Worm (Caenorhabditis elegans): ENCODE measurements around the gene Y73B6BL.289.
A peak's percentile ranks its signal among the peaks of the same experiment; 100 is the strongest.

The Y73B6BL.289 gene

DNA sequence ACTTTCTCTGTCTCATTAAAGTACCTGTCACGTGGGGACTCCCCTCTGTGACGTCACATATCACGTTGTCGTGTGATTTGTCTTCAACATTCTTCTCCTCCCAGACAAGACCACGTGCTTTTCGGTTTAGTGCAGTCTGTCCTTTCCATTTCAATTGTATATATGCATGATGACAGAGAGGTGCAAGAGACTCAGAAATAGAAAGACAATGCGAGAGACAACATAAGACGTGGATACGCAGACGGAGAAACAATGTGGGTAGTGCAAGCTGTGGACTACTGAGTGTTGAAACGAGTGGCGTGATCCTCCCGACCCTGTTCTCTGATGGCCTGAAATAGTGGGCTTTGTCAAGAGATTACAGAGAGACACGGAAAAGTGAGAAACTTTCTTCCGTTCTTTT lies 10.6 kb upstream of the Y73B6BL.289 start (continued):
- no peak for TF ChIP-seq F55B11.4 (tag; optimal IDR thresholded peaks at IDR 0.05; ENCODE audit: borderline replicate concordance, insufficient read depth)
- no peak for TF ChIP-seq nfya-2 (GFP tag; IDR thresholded peaks at IDR 0.05)
- TF ChIP-seq F37B4.10 (GFP tag; IDR thresholded peaks at IDR 0.05), result 0 out of 2 replicates have a peak, but pooled peaks have one; percentile 19
- TF ChIP-seq mel-28 (tag; optimal IDR thresholded peaks at IDR 0.05; ENCODE audit: borderline replicate concordance), result peak; percentile 63
- peak; percentile 83 for TF ChIP-seq let-526 (GFP tag; IDR thresholded peaks at IDR 0.05)
- no peak for TF ChIP-seq Y53F4B.3 (GFP tag; IDR thresholded peaks at IDR 0.05)
- TF ChIP-seq ztf-25 (GFP tag; IDR thresholded peaks at IDR 0.05), result no peak
- no peak for TF ChIP-seq bed-1 (GFP tag; IDR thresholded peaks at IDR 0.05)
- TF ChIP-seq ceh-40 (GFP tag; IDR thresholded peaks at IDR 0.05), result 0 out of 2 replicates have a peak, but pooled peaks have one; percentile 41
- peak; percentile 75 for TF ChIP-seq unc-62 (GFP tag; optimal IDR thresholded peaks at IDR 0.05)
- peak; percentile 16 for TF ChIP-seq dpl-1 (GFP tag; optimal IDR thresholded peaks at IDR 0.05)
- peak; percentile 69 for TF ChIP-seq tbp1 (GFP tag; optimal IDR thresholded peaks at IDR 0.05)
- TF ChIP-seq snpc-1.3 (tag; optimal IDR thresholded peaks at IDR 0.05; ENCODE audit: insufficient read depth), result no peak
- TF ChIP-seq egrh-3 (GFP tag; IDR thresholded peaks at IDR 0.05), result 0 out of 2 replicates have a peak, but pooled peaks have one; percentile 5
- peak; percentile 70 for TF ChIP-seq F10E7.11 (tag; optimal IDR thresholded peaks at IDR 0.05)
- peak; percentile 21 for TF ChIP-seq T07F8.4 (tag; optimal IDR thresholded peaks at IDR 0.05)
- TF ChIP-seq C06A6.2 (GFP tag; conservative IDR thresholded peaks at IDR 0.05), result peak; percentile 92
- peak; percentile 55 for TF ChIP-seq ztf-18 (tag; optimal IDR thresholded peaks at IDR 0.05)
- no peak for TF ChIP-seq lsy-27 (tag; optimal IDR thresholded peaks at IDR 0.05; ENCODE audit: borderline replicate concordance, insufficient read depth)
- TF ChIP-seq hmg-20 (GFP tag; IDR thresholded peaks at IDR 0.05), result peak; percentile 46; the same call in 1 of the 2 replicates
- peak; percentile 45 for TF ChIP-seq B0035.1 (tag; optimal IDR thresholded peaks at IDR 0.05)
- peak; percentile 95 for TF ChIP-seq nhr-80 (tag; optimal IDR thresholded peaks at IDR 0.05)
- peak; percentile 41; the same call in 1 of the 2 replicates for TF ChIP-seq attf-6 (GFP tag; IDR thresholded peaks at IDR 0.05)
- peak; percentile 55; the same call in 1 of the 2 replicates for TF ChIP-seq rcor-1 (GFP tag; IDR thresholded peaks at IDR 0.05)
- TF ChIP-seq snpc-3.4 (tag; optimal IDR thresholded peaks at IDR 0.05), result no peak
- no peak for TF ChIP-seq ceh-91 (GFP tag; IDR thresholded peaks at IDR 0.05)
- TF ChIP-seq ets-4 (GFP tag; optimal IDR thresholded peaks at IDR 0.05), result peak; percentile 95
- TF ChIP-seq let-607 (tag; optimal IDR thresholded peaks at IDR 0.05), result peak; percentile 73 to 90
- TF ChIP-seq nhr-27 (tag; optimal IDR thresholded peaks at IDR 0.05), result no peak
- no peak for TF ChIP-seq hsf-1 (GFP tag; IDR thresholded peaks at IDR 0.05)
- peak; percentile 97 for TF ChIP-seq B0336.3 (GFP tag; IDR thresholded peaks at IDR 0.05)
- TF ChIP-seq nhr-120 (GFP tag; IDR thresholded peaks at IDR 0.05), result no peak
- peak; percentile 85 for TF ChIP-seq dox-1 (GFP tag; IDR thresholded peaks at IDR 0.05)
- no peak for TF ChIP-seq lag-1 (GFP tag; IDR thresholded peaks at IDR 0.05)
- peak; percentile 61; the same call in 1 of the 2 replicates for TF ChIP-seq cebp-1 (GFP tag; IDR thresholded peaks at IDR 0.05)
- peak; percentile 96 for TF ChIP-seq cebp-1 (tag; optimal IDR thresholded peaks at IDR 0.05)
- peak; percentile 97 for TF ChIP-seq chd-7 (tag; optimal IDR thresholded peaks at IDR 0.05)
- peak; percentile 45 for TF ChIP-seq ceh-100 (GFP tag; IDR thresholded peaks at IDR 0.05)
- peak; percentile 21 for TF ChIP-seq zim-3 (tag; optimal IDR thresholded peaks at IDR 0.05)
- peak; percentile 48; the same call in 1 of the 2 replicates for TF ChIP-seq madf-6 (GFP tag; IDR thresholded peaks at IDR 0.05)
- TF ChIP-seq C17E4.6 (GFP tag; IDR thresholded peaks at IDR 0.05), result no peak
- peak; percentile 95 for TF ChIP-seq hmg-1.2 (GFP tag; IDR thresholded peaks at IDR 0.05)
- peak; percentile 70 for TF ChIP-seq athp-1 (tag; optimal IDR thresholded peaks at IDR 0.05)
- peak; percentile 96 for TF ChIP-seq ztf-26 (tag; optimal IDR thresholded peaks at IDR 0.05)
- TF ChIP-seq fkh-3 (tag; optimal IDR thresholded peaks at IDR 0.05), result no peak
- TF ChIP-seq K11D2.4 (GFP tag; IDR thresholded peaks at IDR 0.05), result peak; percentile 92
- peak; percentile 78 for TF ChIP-seq nhr-90 (tag; optimal IDR thresholded peaks at IDR 0.05)
- peak; percentile 87 for TF ChIP-seq zfh-2 (GFP tag; conservative IDR thresholded peaks at IDR 0.05)
